Worm (Caenorhabditis elegans) whole organism, early embryonic: ENCODE measurements around the gene idpp-15.

Experiments
- B0310.2 ChIP-seq: sonication (generic microtip); optimal IDR thresholded peaks from 2 replicates; lab custom pipeline; 2016; ENCODE audit warnings: mild to moderate bottlenecking, missing genetic modification characterization, missing compliant biosample characterization
- F13C5.2 ChIP-seq: sonication (generic microtip); optimal IDR thresholded peaks from 2 replicates; lab custom pipeline; 2017; ENCODE audit warnings: mild to moderate bottlenecking, missing genetic modification characterization, inconsistent platforms, missing compliant biosample characterization
- ama-1 ChIP-seq: fragments of 150-350 bp; optimal IDR thresholded peaks from 2 replicates; lab custom pipeline; 2014
- ceh-13 ChIP-seq: fragments of 200-800 bp; sonication (Bioruptor generic); optimal IDR thresholded peaks from 2 replicates; lab custom pipeline; 2018; ENCODE audit warnings: mild to moderate bottlenecking, missing genetic modification characterization, missing compliant biosample characterization
- flt-1 ChIP-seq: fragments of 200-800 bp; sonication (Bioruptor generic); IDR thresholded peaks from 2 replicates; pipeline ENCODE4 v1.3.6; 2022; ENCODE audit warnings: missing genetic modification characterization, missing compliant biosample characterization
- hmbx-1 ChIP-seq: sonication (generic microtip); optimal IDR thresholded peaks from 2 replicates; lab custom pipeline; 2016; ENCODE audit warnings: mild to moderate bottlenecking, missing genetic modification characterization, missing compliant biosample characterization
- hmg-4 ChIP-seq: fragments of 200-800 bp; sonication (Bioruptor generic); optimal IDR thresholded peaks from 2 replicates; lab custom pipeline; 2018; ENCODE audit warnings: mild to moderate bottlenecking, missing genetic modification characterization, missing compliant biosample characterization
- sea-1 ChIP-seq: fragments of 200-800 bp; sonication (Bioruptor generic); conservative IDR thresholded peaks from 2 replicates; pipeline ENCODE4 v1.3.6; 2022; ENCODE audit warnings: missing genetic modification characterization, missing compliant biosample characterization
- tbx-11 ChIP-seq: fragments of 200-800 bp; sonication (Bioruptor generic); IDR thresholded peaks from 2 replicates; pipeline ENCODE4 v1.3.6; 2022; ENCODE audit warnings: missing genetic modification characterization, missing compliant biosample characterization
- tra-4 ChIP-seq: sonication (generic microtip); optimal IDR thresholded peaks from 2 replicates; lab custom pipeline; 2017; ENCODE audit warnings: missing genetic modification characterization, missing compliant biosample characterization

ce11 chrIII:8573869-8574268 lies 49.0 kb downstream of the idpp-15 start:
- TF ChIP-seq ama-1 (lab: Kevin White, UChicago) (no peak), tra-4 (tag; lab: Kevin White, UChicago) (no peak), sea-1 (GFP tag; lab: Robert Waterston, UW) (no peak), hmbx-1 (tag; lab: Kevin White, UChicago) (no peak), hmg-4 (no peak), ceh-13 (no peak), B0310.2 (tag; lab: Kevin White, UChicago) (no peak), tbx-11 (GFP tag; lab: Robert Waterston, UW) (no peak), F13C5.2 (no peak), flt-1 (no peak)
